Worm (Caenorhabditis elegans) whole organism, L1 larva: ENCODE results near the gene F58F12.4.
A peak's percentile ranks its signal among the peaks of the same experiment; 100 is the strongest.

ENCODE experiments used
- C16A3.4 ChIP-seq: fragments of 150-350 bp; optimal IDR thresholded peaks from 2 replicates; lab custom pipeline; 2014; ENCODE audit warnings: missing biosample characterization, missing genetic modification characterization
- C34B4.2 ChIP-seq: sonication (generic microtip); optimal IDR thresholded peaks from 2 replicates; lab custom pipeline; 2017; ENCODE audit warnings: mild to moderate bottlenecking, missing genetic modification characterization, missing compliant biosample characterization
- F16B12.6 ChIP-seq: fragments of 150-350 bp; optimal IDR thresholded peaks from 2 replicates; lab custom pipeline; 2014; ENCODE audit warnings: missing biosample characterization, missing genetic modification characterization
- Y116A8C.19 ChIP-seq: sonication (generic microtip); optimal IDR thresholded peaks from 2 replicates; lab custom pipeline; 2016; ENCODE audit warnings: missing compliant biosample characterization, missing genetic modification characterization, borderline replicate concordance
- aly-2 ChIP-seq: fragments of 150-350 bp; optimal IDR thresholded peaks from 2 replicates; lab custom pipeline; 2014; ENCODE audit warnings: missing biosample characterization, missing genetic modification characterization
- ceh-63 ChIP-seq: fragments of 200-800 bp; sonication (Bioruptor generic); optimal IDR thresholded peaks from 2 replicates; lab custom pipeline; 2018; ENCODE audit warnings: mild to moderate bottlenecking, missing genetic modification characterization, missing compliant biosample characterization
- ceh-8 ChIP-seq: fragments of 200-800 bp; sonication (Bioruptor generic); optimal IDR thresholded peaks from 2 replicates; lab custom pipeline; 2018; ENCODE audit warnings: mild to moderate bottlenecking, missing genetic modification characterization, moderate library complexity, missing compliant biosample characterization
- ceh-88 ChIP-seq: fragments of 200-800 bp; sonication (Bioruptor generic); IDR thresholded peaks from 2 replicates; pipeline ENCODE4 v1.3.6; 2022; ENCODE audit warnings: missing genetic modification characterization, missing compliant biosample characterization
- dpl-1 ChIP-seq, 3 experiments: fragments of 150-350 bp in 2 of 3; sonication (generic microtip) in 1 of 3; optimal IDR thresholded peaks; 2 replicates each; lab custom pipeline; 2014 to 2017; ENCODE audit warnings: missing biosample characterization in 3 of 3, missing genetic modification characterization in 3 of 3, missing genetic modification reagents in 3 of 3
- dsc-1 ChIP-seq: sonication (generic microtip); optimal IDR thresholded peaks from 2 replicates; lab custom pipeline; 2016; ENCODE audit warnings: mild to moderate bottlenecking, missing genetic modification characterization, missing compliant biosample characterization
- efl-1 ChIP-seq, 4 experiments: fragments of 150-350 bp; optimal IDR thresholded peaks in 3 of 4; peaks in 1 of 4; 1 replicate in 1 of 4; 2 replicates in 3 of 4; lab custom pipeline; 2014; ENCODE audit warnings: missing biosample characterization in 2 of 4, missing genetic modification characterization in 2 of 4, missing genetic modification reagents in 2 of 4
- elt-2 ChIP-seq: sonication (generic microtip); optimal IDR thresholded peaks from 2 replicates; lab custom pipeline; 2016; ENCODE audit warnings: missing genetic modification characterization, mild to moderate bottlenecking, inconsistent platforms, missing compliant biosample characterization, missing genetic modification reagents
- ets-5 ChIP-seq: fragments of 200-800 bp; sonication (Bioruptor generic); IDR thresholded peaks from 2 replicates; pipeline ENCODE4 v1.3.6; 2022; ENCODE audit warnings: missing genetic modification characterization, missing compliant biosample characterization
- fkh-4 ChIP-seq: sonication (generic microtip); optimal IDR thresholded peaks from 2 replicates; lab custom pipeline; 2016; ENCODE audit warnings: missing compliant biosample characterization, missing genetic modification characterization, borderline replicate concordance
- grh-1 ChIP-seq: fragments of 200-800 bp; sonication (Bioruptor generic); IDR thresholded peaks from 2 replicates; pipeline ENCODE4 v1.3.6; 2022; ENCODE audit warnings: missing genetic modification reagents, missing genetic modification characterization, missing compliant biosample characterization
- hpl-2 ChIP-seq: fragments of 150-350 bp; optimal IDR thresholded peaks from 2 replicates; lab custom pipeline; 2014; ENCODE audit warnings: missing biosample characterization, missing genetic modification reagents, missing genetic modification characterization
- lin-14 ChIP-seq: fragments of 200-800 bp; sonication (Bioruptor generic); optimal IDR thresholded peaks from 2 replicates; lab custom pipeline; 2018; ENCODE audit warnings: mild to moderate bottlenecking, missing genetic modification characterization, moderate library complexity, missing compliant biosample characterization
- lin-15B ChIP-seq: fragments of 150-350 bp; sonication (generic microtip); optimal IDR thresholded peaks from 3 replicates; lab custom pipeline; 2014; ENCODE audit warnings: missing biosample characterization, missing genetic modification characterization
- lin-35 ChIP-seq, 2 experiments: fragments of 150-350 bp; optimal IDR thresholded peaks; 2 replicates each; lab custom pipeline; 2014; ENCODE audit warnings: missing biosample characterization in 2 of 2, missing genetic modification characterization in 2 of 2, missing genetic modification reagents in 2 of 2
- lir-3 ChIP-seq: sonication (generic microtip); optimal IDR thresholded peaks from 2 replicates; lab custom pipeline; 2016; ENCODE audit warnings: mild to moderate bottlenecking, missing genetic modification characterization, moderate library complexity, missing compliant biosample characterization; ENCODE audit not compliant: poor library complexity
- mab-9 ChIP-seq: fragments of 200-800 bp; sonication (Bioruptor generic); IDR thresholded peaks from 2 replicates; pipeline ENCODE4 v1.3.6; 2022; ENCODE audit warnings: missing genetic modification reagents, missing genetic modification characterization, missing compliant biosample characterization
- mef-2 ChIP-seq: fragments of 150-350 bp; optimal IDR thresholded peaks from 2 replicates; lab custom pipeline; 2014; ENCODE audit warnings: missing biosample characterization, missing genetic modification characterization
- mep-1 ChIP-seq: fragments of 150-350 bp; optimal IDR thresholded peaks from 2 replicates; lab custom pipeline; 2014; ENCODE audit warnings: missing biosample characterization, missing genetic modification characterization
- nhr-11 ChIP-seq: fragments of 150-350 bp; optimal IDR thresholded peaks from 2 replicates; lab custom pipeline; 2014; ENCODE audit warnings: missing biosample characterization, missing genetic modification characterization
- nhr-20 ChIP-seq: sonication (generic microtip); optimal IDR thresholded peaks from 2 replicates; lab custom pipeline; 2016; ENCODE audit warnings: mild to moderate bottlenecking, missing genetic modification characterization, missing compliant biosample characterization
- nhr-237 ChIP-seq: fragments of 150-350 bp; optimal IDR thresholded peaks from 2 replicates; lab custom pipeline; 2014; ENCODE audit warnings: missing biosample characterization, missing genetic modification characterization
- nhr-28 ChIP-seq: fragments of 150-350 bp; optimal IDR thresholded peaks from 2 replicates; lab custom pipeline; 2014; ENCODE audit warnings: missing biosample characterization, missing genetic modification characterization
- nhr-47 ChIP-seq: sonication (generic microtip); optimal IDR thresholded peaks from 2 replicates; lab custom pipeline; 2016; ENCODE audit warnings: mild to moderate bottlenecking, missing genetic modification characterization, moderate library complexity, missing compliant biosample characterization
- nhr-71 ChIP-seq: sonication (generic microtip); optimal IDR thresholded peaks from 2 replicates; lab custom pipeline; 2016; ENCODE audit warnings: mild to moderate bottlenecking, missing genetic modification characterization, moderate library complexity, missing compliant biosample characterization
- nhr-76 ChIP-seq: sonication (generic microtip); optimal IDR thresholded peaks from 2 replicates; lab custom pipeline; 2017; ENCODE audit warnings: missing biosample characterization, missing genetic modification characterization
- nhr-77 ChIP-seq: fragments of 150-350 bp; optimal IDR thresholded peaks from 2 replicates; lab custom pipeline; 2014; ENCODE audit warnings: missing biosample characterization, missing genetic modification characterization
- nhr-85 ChIP-seq: sonication (generic microtip); peaks from one replicate; lab custom pipeline; 2016; ENCODE audit warnings: missing genetic modification characterization, inconsistent platforms, missing compliant biosample characterization
- nhr-90 ChIP-seq: sonication (generic microtip); optimal IDR thresholded peaks from 2 replicates; lab custom pipeline; 2016; ENCODE audit warnings: mild to moderate bottlenecking, missing genetic modification characterization, missing compliant biosample characterization; ENCODE audit not compliant: poor library complexity
- pax-3 ChIP-seq: fragments of 200-800 bp; sonication (Bioruptor generic); optimal IDR thresholded peaks from 2 replicates; lab custom pipeline; 2018; ENCODE audit warnings: mild to moderate bottlenecking, missing genetic modification characterization, moderate library complexity, missing compliant biosample characterization
- pqm-1 ChIP-seq: sonication (generic microtip); optimal IDR thresholded peaks from 3 replicates; lab custom pipeline; 2017; ENCODE audit warnings: missing biosample characterization, missing genetic modification characterization
- snpc-4 ChIP-seq: fragments of 150-350 bp; optimal IDR thresholded peaks from 2 replicates; lab custom pipeline; 2014; ENCODE audit warnings: missing biosample characterization, missing genetic modification characterization
- snu-23 ChIP-seq: sonication (generic microtip); optimal IDR thresholded peaks from 2 replicates; lab custom pipeline; 2016; ENCODE audit warnings: missing genetic modification characterization, missing compliant biosample characterization
- sptf-1 ChIP-seq: fragments of 150-350 bp; optimal IDR thresholded peaks from 2 replicates; lab custom pipeline; 2014; ENCODE audit warnings: missing biosample characterization, missing genetic modification characterization
- swsn-7 ChIP-seq: sonication (generic microtip); optimal IDR thresholded peaks from 2 replicates; lab custom pipeline; 2016; ENCODE audit warnings: missing genetic modification characterization, missing compliant biosample characterization
- tbx-2 ChIP-seq: sonication (generic microtip); optimal IDR thresholded peaks from 2 replicates; lab custom pipeline; 2016; ENCODE audit warnings: missing genetic modification characterization, missing compliant biosample characterization
- unc-130 ChIP-seq: fragments of 150-350 bp; optimal IDR thresholded peaks from 2 replicates; lab custom pipeline; 2017; ENCODE audit warnings: missing biosample characterization, missing genetic modification characterization, inconsistent platforms
- unc-30 ChIP-seq: sonication (generic microtip); optimal IDR thresholded peaks from 2 replicates; lab custom pipeline; 2017; ENCODE audit warnings: missing biosample characterization, missing genetic modification characterization
- unc-62 ChIP-seq: fragments of 150-350 bp; optimal IDR thresholded peaks from 2 replicates; lab custom pipeline; 2014; ENCODE audit warnings: missing biosample characterization, missing genetic modification reagents, missing genetic modification characterization
- unc-86 ChIP-seq: sonication (generic microtip); optimal IDR thresholded peaks from 2 replicates; lab custom pipeline; 2016; ENCODE audit warnings: missing genetic modification characterization, missing compliant biosample characterization
- unc-98 ChIP-seq: fragments of 200-800 bp; sonication (Bioruptor generic); IDR thresholded peaks from 2 replicates; pipeline ENCODE4 v1.3.6; 2022; ENCODE audit warnings: missing genetic modification characterization, missing compliant biosample characterization
- zag-1 ChIP-seq: fragments of 150-350 bp; optimal IDR thresholded peaks from 2 replicates; lab custom pipeline; 2014; ENCODE audit warnings: missing biosample characterization, missing genetic modification characterization
- zip-4 ChIP-seq: fragments of 200-800 bp; sonication (Bioruptor generic); optimal IDR thresholded peaks from 2 replicates; lab custom pipeline; 2018; ENCODE audit warnings: mild to moderate bottlenecking, missing genetic modification characterization, moderate library complexity, missing compliant biosample characterization
- ztf-11 ChIP-seq, 2 experiments: sonication (generic microtip); optimal IDR thresholded peaks; 2 replicates each; lab custom pipeline; 2016 to 2017; ENCODE audit warnings: missing genetic modification characterization in 2 of 2, missing biosample characterization in 1 of 2, missing compliant biosample characterization in 1 of 2

F58F12.4 gene

ce11 chrII:6370110-6370509 lies 16.5 kb upstream of the F58F12.4 start (continued):
- peak; percentile 94 for TF ChIP-seq snu-23 (GFP tag; lab: Kevin White, UChicago)
- peak; percentile 91 for TF ChIP-seq nhr-20 (tag; lab: Kevin White, UChicago)
- peak; percentile 81 for TF ChIP-seq C16A3.4
- TF ChIP-seq lin-15B (tag; lab: Kevin White, UChicago), result peak; percentile 86
- TF ChIP-seq nhr-90 (tag; lab: Kevin White, UChicago), result peak; percentile 79
- TF ChIP-seq swsn-7 (tag; lab: Kevin White, UChicago), result peak; percentile 87
- TF ChIP-seq tbx-2 (tag; lab: Kevin White, UChicago), result peak; percentile 87
- TF ChIP-seq nhr-77 (tag; lab: Kevin White, UChicago), result peak; percentile 73
- TF ChIP-seq ceh-63 (GFP tag; lab: Kevin White, UChicago), result no peak
- peak; percentile 47 for TF ChIP-seq F16B12.6 (tag; lab: Kevin White, UChicago)
- peak; percentile 56 for TF ChIP-seq elt-2
- peak; percentile 76 for TF ChIP-seq dsc-1 (tag; lab: Kevin White, UChicago)
- peak; percentile 48 for TF ChIP-seq mep-1
- 0 out of 2 replicates have a peak, but pooled peaks have one; percentile 34 for TF ChIP-seq mab-9
- TF ChIP-seq lir-3 (tag; lab: Kevin White, UChicago), result peak; percentile 47
- no peak for TF ChIP-seq zag-1 (tag; lab: Kevin White, UChicago)
- peak; percentile 67 to 79 (median 78) for TF ChIP-seq dpl-1 (GFP tag; optimal IDR thresholded peaks at IDR 0.05; lab: Kevin White, UChicago)

- no peak for TF ChIP-seq ceh-8
- TF ChIP-seq unc-62 (GFP tag; lab: Kevin White, UChicago), result no peak
- TF ChIP-seq Y116A8C.19 (tag; lab: Kevin White, UChicago), result no peak
- TF ChIP-seq nhr-28 (tag; lab: Kevin White, UChicago), result no peak
- TF ChIP-seq nhr-237 (tag; lab: Kevin White, UChicago), result no peak
- no peak for TF ChIP-seq pax-3 (tag; lab: Kevin White, UChicago)
- no peak for TF ChIP-seq nhr-76 (tag; lab: Kevin White, UChicago)
- TF ChIP-seq lin-35 (GFP tag; optimal IDR thresholded peaks at IDR 0.05; lab: Kevin White, UChicago), result no peak
- no peak for TF ChIP-seq snpc-4
- TF ChIP-seq nhr-11, result no peak
- no peak for TF ChIP-seq unc-30 (tag; lab: Kevin White, UChicago)
- no peak for TF ChIP-seq ceh-88
- TF ChIP-seq fkh-4 (tag; lab: Kevin White, UChicago), result no peak
- no peak for TF ChIP-seq efl-1 (optimal IDR thresholded peaks at IDR 0.05; lab: Kevin White, UChicago)
- TF ChIP-seq efl-1 (GFP tag; optimal IDR thresholded peaks at IDR 0.05 in 1 of 2; lab: Kevin White, UChicago), result no peak
- TF ChIP-seq zip-4 (GFP tag; lab: Kevin White, UChicago), result no peak
- TF ChIP-seq unc-86 (tag; lab: Kevin White, UChicago), result no peak
These were observed 15.6 kb upstream of the F58F12.4 start, which contains the start of gene lin-23 for ce11 chrII:6371003-6371402. Gene lin-23, plus strand, starts transcription at chrII:6371303.

ce11 chrII:6373361-6373760 lies 13.2 kb upstream of the F58F12.4 start:
- TF ChIP-seq sptf-1 (tag; lab: Kevin White, UChicago) (no peak), lin-35 (GFP tag; optimal IDR thresholded peaks at IDR 0.05; lab: Kevin White, UChicago) (no peak), mef-2 (no peak), C16A3.4 (no peak), ztf-11 (tag; optimal IDR thresholded peaks at IDR 0.05; lab: Kevin White, UChicago) (no peak), grh-1 (GFP tag; lab: Robert Waterston, UW) (no peak)

ce11 chrII:6374646-6375045 lies 11.9 kb upstream of the F58F12.4 start:
- no peak for TF ChIP-seq aly-2 (tag; lab: Kevin White, UChicago)
- no peak for TF ChIP-seq ets-5 (GFP tag; lab: Robert Waterston, UW)
- no peak for TF ChIP-seq mef-2
- TF ChIP-seq efl-1 (optimal IDR thresholded peaks at IDR 0.05; lab: Kevin White, UChicago), result no peak
- TF ChIP-seq efl-1 (GFP tag; optimal IDR thresholded peaks at IDR 0.05 in 1 of 2; lab: Kevin White, UChicago), result peak in 1 of 2 experiments; percentile 88
- TF ChIP-seq nhr-85 (tag; lab: Kevin White, UChicago), result peak; percentile 62
- TF ChIP-seq hpl-2 (GFP tag; lab: Kevin White, UChicago), result peak; percentile 29
- TF ChIP-seq elt-2, result peak; percentile 78
- TF ChIP-seq unc-62 (GFP tag; lab: Kevin White, UChicago), result no peak
- TF ChIP-seq nhr-71 (tag; lab: Kevin White, UChicago), result peak; percentile 1
- no peak for TF ChIP-seq unc-98 (GFP tag; lab: Robert Waterston, UW)
- TF ChIP-seq lin-14 (GFP tag; lab: Kevin White, UChicago), result no peak
- no peak for TF ChIP-seq C34B4.2 (tag; lab: Kevin White, UChicago)
- no peak for TF ChIP-seq unc-130
- TF ChIP-seq nhr-47 (tag; lab: Kevin White, UChicago), result no peak
- no peak for TF ChIP-seq dsc-1 (tag; lab: Kevin White, UChicago)
- TF ChIP-seq pqm-1 (tag; lab: Kevin White, UChicago), result no peak
- no peak for TF ChIP-seq ceh-88
- no peak for TF ChIP-seq pax-3 (tag; lab: Kevin White, UChicago)
